Fruit fly (Drosophila melanogaster) whole organism: ENCODE data around the gene CG3198.

ENCODE experiments used
- CG8478 ChIP-seq: fragments of >200 bp; optimal IDR thresholded peaks from 2 replicates; lab custom pipeline; 2018; ENCODE audit warnings: inconsistent platforms
- Dll ChIP-seq: fragments of >200 bp; optimal IDR thresholded peaks from 2 replicates; lab custom pipeline; 2017
- EcR ChIP-seq, 2 experiments: fragments of >200 bp; optimal IDR thresholded peaks; 2 replicates each; lab custom pipeline; 2017; ENCODE audit warnings: missing biosample characterization in 2 of 2, missing genetic modification characterization in 2 of 2, missing genetic modification reagents in 2 of 2
- pan ChIP-seq: fragments of >200 bp; optimal IDR thresholded peaks from 2 replicates; lab custom pipeline; 2017
- psq ChIP-seq: fragments of >200 bp; optimal IDR thresholded peaks from 2 replicates; lab custom pipeline; 2017
- usp ChIP-seq: fragments of >200 bp; optimal IDR thresholded peaks from 2 replicates; lab custom pipeline; 2017; ENCODE audit warnings: missing biosample characterization, missing genetic modification characterization, mixed read lengths

The CG3198 gene

dm6 chrX:6705890-6706289 lies 32.1 kb upstream of the CG3198 start:
- TF ChIP-seq Dll (lab: Kevin White, UChicago) (no peak), EcR (GFP tag; optimal IDR thresholded peaks at IDR 0.05; lab: Kevin White, UChicago) (peak in 1 of 2 experiments; percentile 9)

dm6 chrX:6705059-6705802 lies 31.5 kb upstream of the CG3198 start:
- no peak for TF ChIP-seq usp (GFP tag; lab: Kevin White, UChicago)
- TF ChIP-seq CG8478: no peak
- no peak for TF ChIP-seq psq
- no peak for TF ChIP-seq Dll (lab: Kevin White, UChicago)
- no peak for TF ChIP-seq pan (lab: Kevin White, UChicago)
- no peak for TF ChIP-seq EcR (GFP tag; optimal IDR thresholded peaks at IDR 0.05; lab: Kevin White, UChicago)

dm6 chrX:6703957-6704356 lies 30.2 kb upstream of the CG3198 start:
- no peak for TF ChIP-seq EcR (GFP tag; optimal IDR thresholded peaks at IDR 0.05; lab: Kevin White, UChicago)
- no peak for TF ChIP-seq Dll (lab: Kevin White, UChicago)
- no peak for TF ChIP-seq psq
- no peak for TF ChIP-seq CG8478
- TF ChIP-seq pan (lab: Kevin White, UChicago): no peak
- TF ChIP-seq usp (GFP tag; lab: Kevin White, UChicago): no peak

dm6 chrX:6703237-6703636 lies 29.5 kb upstream of the CG3198 start:
- TF ChIP-seq psq (no peak), CG8478 (no peak), pan (lab: Kevin White, UChicago) (no peak), usp (GFP tag; lab: Kevin White, UChicago) (no peak), EcR (GFP tag; optimal IDR thresholded peaks at IDR 0.05; lab: Kevin White, UChicago) (no peak), Dll (lab: Kevin White, UChicago) (no peak)

- TF ChIP-seq Dll (lab: Kevin White, UChicago) (no peak), psq (no peak), pan (lab: Kevin White, UChicago) (no peak), CG8478 (no peak), EcR (GFP tag; optimal IDR thresholded peaks at IDR 0.05; lab: Kevin White, UChicago) (no peak)
Measured at dm6 chrX:6702591-6702990, 28.8 kb upstream of the CG3198 start.

dm6 chrX:6702028-6702433 lies 28.3 kb upstream of the CG3198 start:
- no peak for TF ChIP-seq CG8478
- no peak for TF ChIP-seq pan (lab: Kevin White, UChicago)
- no peak for TF ChIP-seq usp (GFP tag; lab: Kevin White, UChicago)
- TF ChIP-seq EcR (GFP tag; optimal IDR thresholded peaks at IDR 0.05; lab: Kevin White, UChicago): no peak
- TF ChIP-seq psq: no peak
- no peak for TF ChIP-seq Dll (lab: Kevin White, UChicago)

dm6 chrX:6700990-6701530 lies 27.3 kb upstream of the CG3198 start:
- TF ChIP-seq usp (GFP tag; lab: Kevin White, UChicago): no peak

dm6 chrX:6700263-6700989 lies 26.7 kb upstream of the CG3198 start:
- TF ChIP-seq EcR (GFP tag; optimal IDR thresholded peaks at IDR 0.05; lab: Kevin White, UChicago): no peak
- TF ChIP-seq CG8478: no peak
- TF ChIP-seq usp (GFP tag; lab: Kevin White, UChicago): no peak
- TF ChIP-seq pan (lab: Kevin White, UChicago): no peak
- no peak for TF ChIP-seq Dll (lab: Kevin White, UChicago)
- TF ChIP-seq psq: no peak

dm6 chrX:6699255-6699885 lies 25.6 kb upstream of the CG3198 start, which contains the start of gene CG14441:
TSS of gene CG14441 (plus strand) at chrX:6699508.
- no peak for TF ChIP-seq EcR (GFP tag; optimal IDR thresholded peaks at IDR 0.05; lab: Kevin White, UChicago)
- TF ChIP-seq psq: no peak
- no peak for TF ChIP-seq usp (GFP tag; lab: Kevin White, UChicago)
- no peak for TF ChIP-seq pan (lab: Kevin White, UChicago)
- TF ChIP-seq Dll (lab: Kevin White, UChicago): no peak

dm6 chrX:6698248-6698812 lies 24.6 kb upstream of the CG3198 start, which contains the start of gene CG14440:
TSS of gene CG14440 (minus strand) at chrX:6698567.
- TF ChIP-seq Dll (lab: Kevin White, UChicago) (no peak), EcR (GFP tag; optimal IDR thresholded peaks at IDR 0.05; lab: Kevin White, UChicago) (no peak), psq (no peak), usp (GFP tag; lab: Kevin White, UChicago) (no peak), pan (lab: Kevin White, UChicago) (no peak), CG8478 (no peak)

dm6 chrX:6696467-6696866 lies 22.7 kb upstream of the CG3198 start:
- TF ChIP-seq CG8478 (no peak), Dll (lab: Kevin White, UChicago) (no peak), usp (GFP tag; lab: Kevin White, UChicago) (no peak), psq (no peak), EcR (GFP tag; optimal IDR thresholded peaks at IDR 0.05; lab: Kevin White, UChicago) (no peak), pan (lab: Kevin White, UChicago) (no peak)
